Worm (Caenorhabditis elegans) whole organism, midembryonic: Measurements from ENCODE around the gene T01C3.11.

Experiments
- T22C8.4 ChIP-seq: fragments of 200-800 bp; sonication (Bioruptor generic); IDR thresholded peaks from 2 replicates; pipeline ENCODE4 v1.3.6; 2022; ENCODE audit warnings: missing genetic modification characterization, missing compliant biosample characterization
- flt-1 ChIP-seq: fragments of 200-800 bp; sonication (Bioruptor generic); IDR thresholded peaks from 2 replicates; pipeline ENCODE4 v1.3.6; 2022; ENCODE audit warnings: missing genetic modification characterization, missing compliant biosample characterization
- klf-2 ChIP-seq: fragments of 200-800 bp; sonication (Bioruptor generic); conservative IDR thresholded peaks from 2 replicates; pipeline ENCODE4 v1.3.6; 2022; ENCODE audit warnings: missing genetic modification reagents, missing genetic modification characterization, missing compliant biosample characterization
- ztf-29 ChIP-seq: fragments of 200-800 bp; sonication (Bioruptor generic); IDR thresholded peaks from 2 replicates; pipeline ENCODE4 v1.3.6; 2022; ENCODE audit warnings: missing genetic modification reagents, missing genetic modification characterization, missing compliant biosample characterization

ce11 chrV:15023544-15023943, 24.2 kb downstream of the T01C3.11 start, which contains the start of gene F14H8.4:
- no peak for TF ChIP-seq flt-1 (GFP tag; lab: Robert Waterston, UW)
- TF ChIP-seq T22C8.4 (GFP tag; lab: Robert Waterston, UW) = no peak
- TF ChIP-seq klf-2 (GFP tag; lab: Robert Waterston, UW) = no peak
- no peak for TF ChIP-seq ztf-29 (GFP tag; lab: Robert Waterston, UW)
